Worm (Caenorhabditis elegans): ENCODE measurements around the gene D1054.5.

The D1054.5 gene

DNA sequence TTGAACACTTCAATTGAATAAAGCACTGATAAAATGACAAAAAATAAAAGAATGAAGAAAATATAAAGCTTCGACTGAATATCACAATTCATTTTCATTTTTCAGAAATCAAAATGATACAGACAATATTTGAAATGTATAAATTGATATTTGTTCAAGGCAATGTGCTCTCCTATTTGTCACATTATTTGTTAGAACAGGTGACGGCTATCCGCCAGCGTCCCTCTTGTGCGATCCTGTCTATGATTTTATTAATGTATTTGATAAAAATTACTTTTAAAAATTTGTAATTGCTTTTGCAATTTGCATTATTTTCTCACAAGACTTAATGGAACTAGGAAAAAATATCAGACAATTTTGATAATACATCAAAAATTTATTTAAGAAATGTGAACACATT lies 22.3 kb downstream of the D1054.5 start, which contains the start of gene F28H7.7:
F28H7.7 (minus strand) TSS at position 101 of the 400 bp plus-strand sequence.
- no peak for TF ChIP-seq dao-5 (tag; optimal IDR thresholded peaks at IDR 0.05)
- TF ChIP-seq W03F9.2 (tag; optimal IDR thresholded peaks at IDR 0.05), result no peak
- TF ChIP-seq him-1 (tag; optimal IDR thresholded peaks at IDR 0.05), result no peak

DNA sequence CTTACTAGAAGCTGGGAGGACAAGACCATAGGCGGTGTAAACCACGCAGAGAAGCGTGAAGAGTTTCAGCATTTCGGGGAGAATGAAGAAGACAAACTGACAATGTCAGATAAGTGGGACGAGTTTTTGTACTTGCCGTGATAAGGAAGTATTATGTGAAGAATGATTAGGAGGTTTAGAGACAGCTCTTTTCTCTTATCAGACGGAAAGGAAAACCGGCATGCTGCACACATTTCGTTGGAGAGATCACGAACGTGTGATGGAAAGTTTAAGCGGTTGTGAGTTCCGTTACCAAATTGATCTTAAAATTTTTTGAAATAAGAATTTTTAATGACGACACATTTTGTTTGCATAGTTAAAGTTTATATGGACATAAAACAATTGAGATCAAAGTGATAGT lies 25.7 kb downstream of the D1054.5 start, which contains the start of gene F28H7.3:
F28H7.3 (minus strand) TSS at position 159 of the 400 bp plus-strand sequence.
- TF ChIP-seq him-1 (tag; optimal IDR thresholded peaks at IDR 0.05), result no peak
- TF ChIP-seq W03F9.2 (tag; optimal IDR thresholded peaks at IDR 0.05), result no peak
- no peak for TF ChIP-seq dao-5 (tag; optimal IDR thresholded peaks at IDR 0.05)

- TF ChIP-seq him-1 (tag; optimal IDR thresholded peaks at IDR 0.05) (no peak), W03F9.2 (tag; optimal IDR thresholded peaks at IDR 0.05) (no peak), dao-5 (tag; optimal IDR thresholded peaks at IDR 0.05) (no peak)
Observed at ce11 chrV:10747263-10747951, 29.0 kb downstream of the D1054.5 start, which contains the start of the genes selt-1.2 and F28H7.2. selt-1.2 (minus strand) TSS chrV:10747363. F28H7.2 (plus strand) TSS chrV:10747901.

- TF ChIP-seq dao-5 (tag; optimal IDR thresholded peaks at IDR 0.05), result no peak
- TF ChIP-seq W03F9.2 (tag; optimal IDR thresholded peaks at IDR 0.05), result no peak
- no peak for TF ChIP-seq him-1 (tag; optimal IDR thresholded peaks at IDR 0.05)
Observed at ce11 chrV:10745034-10745433, 31.3 kb downstream of the D1054.5 start, which contains the start of gene srj-21. srj-21 (plus strand) TSS chrV:10745334.

ce11 chrV:10743649-10744048 lies 32.7 kb downstream of the D1054.5 start, which contains the start of gene srj-22:
srj-22 (minus strand) TSS chrV:10743749.
- no peak for TF ChIP-seq dao-5 (tag; optimal IDR thresholded peaks at IDR 0.05)
- TF ChIP-seq him-1 (tag; optimal IDR thresholded peaks at IDR 0.05), result no peak
- no peak for TF ChIP-seq W03F9.2 (tag; optimal IDR thresholded peaks at IDR 0.05)

- TF ChIP-seq him-1 (tag; optimal IDR thresholded peaks at IDR 0.05) (no peak), dao-5 (tag; optimal IDR thresholded peaks at IDR 0.05) (no peak), W03F9.2 (tag; optimal IDR thresholded peaks at IDR 0.05) (no peak)
Observed at ce11 chrV:10741357-10741756, 35.0 kb downstream of the D1054.5 start, which contains the start of gene ZC302.3. ZC302.3 (minus strand) TSS chrV:10741457.

DNA sequence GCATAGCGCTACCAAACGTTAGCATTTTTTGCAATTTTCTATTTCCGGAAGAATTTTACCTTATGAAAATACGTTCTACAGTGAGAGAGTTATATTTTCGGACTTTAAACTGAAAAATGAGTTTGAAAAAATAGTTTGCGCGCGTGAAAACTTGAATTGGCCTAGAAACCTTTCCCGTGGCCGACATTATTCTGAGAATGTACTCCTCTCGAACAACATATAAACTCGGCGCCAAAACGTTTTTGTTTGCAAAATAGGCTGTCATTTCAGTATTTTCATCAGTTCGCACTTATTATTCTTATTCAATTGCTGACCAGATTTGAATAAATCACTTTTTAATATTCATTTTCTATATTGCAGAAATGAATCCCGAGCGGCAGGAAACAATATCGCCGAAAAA lies 39.6 kb downstream of the D1054.5 start, which contains the start of the genes mre-11 and wdr-5.3:
mre-11 (minus strand) TSS at position 113 of the 400 bp plus-strand sequence.
wdr-5.3 (plus strand) TSS at position 361 of the 400 bp plus-strand sequence.
- TF ChIP-seq W03F9.2 (tag; optimal IDR thresholded peaks at IDR 0.05) (peak; percentile 86), dao-5 (tag; optimal IDR thresholded peaks at IDR 0.05) (no peak), him-1 (tag; optimal IDR thresholded peaks at IDR 0.05) (peak; percentile 22)

DNA sequence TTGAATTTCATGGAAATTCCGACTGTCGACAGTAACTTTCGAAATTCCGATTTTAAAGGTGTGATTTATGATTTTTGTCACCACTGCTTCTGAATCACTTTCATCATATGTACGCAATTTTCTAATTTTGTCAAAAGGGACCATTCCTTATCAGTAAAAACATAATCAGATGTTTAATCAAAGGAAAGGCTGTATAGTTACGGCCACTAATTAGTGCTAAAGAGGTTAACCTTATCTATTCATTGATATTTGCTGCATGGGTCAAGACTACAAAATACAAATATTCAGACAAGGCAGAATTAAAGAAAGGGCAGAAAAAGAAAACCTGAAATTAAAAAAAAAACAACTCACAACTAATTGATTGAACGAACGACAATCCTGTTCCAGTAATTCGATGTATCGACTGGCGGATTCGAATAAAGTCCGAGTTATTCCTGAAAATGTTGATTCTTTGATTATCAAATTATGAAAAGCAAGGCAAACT lies 44.3 kb downstream of the D1054.5 start, which contains the start of gene T28B11.1:
T28B11.1 (minus strand) TSS at position 434 of the 484 bp plus-strand sequence.
- TF ChIP-seq dao-5 (tag; optimal IDR thresholded peaks at IDR 0.05) (no peak), him-1 (tag; optimal IDR thresholded peaks at IDR 0.05) (no peak), W03F9.2 (tag; optimal IDR thresholded peaks at IDR 0.05) (no peak)

- no peak for TF ChIP-seq dao-5 (tag; optimal IDR thresholded peaks at IDR 0.05)
- TF ChIP-seq W03F9.2 (tag; optimal IDR thresholded peaks at IDR 0.05), result no peak
- no peak for TF ChIP-seq him-1 (tag; optimal IDR thresholded peaks at IDR 0.05)
Observed at ce11 chrV:10730824-10731416, 45.5 kb downstream of the D1054.5 start.

ce11 chrV:10729456-10729904 lies 46.9 kb downstream of the D1054.5 start:
- TF ChIP-seq dao-5 (tag; optimal IDR thresholded peaks at IDR 0.05), result no peak
- no peak for TF ChIP-seq him-1 (tag; optimal IDR thresholded peaks at IDR 0.05)
- no peak for TF ChIP-seq W03F9.2 (tag; optimal IDR thresholded peaks at IDR 0.05)

DNA sequence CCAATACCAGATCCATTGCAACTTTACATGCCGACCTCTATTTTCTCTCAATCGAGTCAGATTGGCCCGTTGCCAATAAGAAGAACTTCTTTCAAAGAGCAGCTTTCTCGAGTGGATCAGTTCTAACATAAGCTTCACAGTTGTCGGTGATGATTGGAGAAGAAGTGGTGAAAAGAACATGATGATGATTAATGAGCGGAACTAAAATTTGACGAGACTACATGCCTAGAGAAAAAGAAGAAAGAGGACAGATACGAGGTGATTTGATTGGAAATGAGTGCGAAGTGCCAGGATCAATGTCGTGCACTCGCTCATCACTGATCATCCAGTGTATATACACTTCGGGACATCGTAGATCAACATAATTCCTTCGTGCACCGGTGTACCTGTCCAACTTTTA lies 48.7 kb downstream of the D1054.5 start:
- TF ChIP-seq him-1 (tag; optimal IDR thresholded peaks at IDR 0.05) (no peak), W03F9.2 (tag; optimal IDR thresholded peaks at IDR 0.05) (no peak), dao-5 (tag; optimal IDR thresholded peaks at IDR 0.05) (no peak)

DNA sequence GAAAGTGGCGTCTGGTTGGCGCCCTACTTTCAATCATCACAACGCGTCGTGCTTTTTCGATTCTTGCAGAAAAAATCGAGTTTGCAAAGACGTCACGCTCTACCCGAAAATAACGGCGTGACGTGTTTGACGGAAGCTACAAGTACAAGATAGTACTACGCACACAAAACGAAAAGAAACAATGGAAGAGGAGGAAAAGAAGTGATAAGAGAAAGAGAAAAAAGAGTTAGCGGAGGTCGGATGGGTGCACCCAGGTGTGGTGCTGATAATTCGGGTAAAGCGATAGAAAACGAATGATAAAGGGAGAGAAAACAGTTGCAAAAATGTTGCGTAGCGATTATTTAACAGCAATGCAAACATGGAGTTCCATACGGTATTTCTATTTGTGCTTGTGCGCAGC lies 49.7 kb downstream of the D1054.5 start:
- TF ChIP-seq W03F9.2 (tag; optimal IDR thresholded peaks at IDR 0.05) (no peak), dao-5 (tag; optimal IDR thresholded peaks at IDR 0.05) (no peak), him-1 (tag; optimal IDR thresholded peaks at IDR 0.05) (no peak)

DNA sequence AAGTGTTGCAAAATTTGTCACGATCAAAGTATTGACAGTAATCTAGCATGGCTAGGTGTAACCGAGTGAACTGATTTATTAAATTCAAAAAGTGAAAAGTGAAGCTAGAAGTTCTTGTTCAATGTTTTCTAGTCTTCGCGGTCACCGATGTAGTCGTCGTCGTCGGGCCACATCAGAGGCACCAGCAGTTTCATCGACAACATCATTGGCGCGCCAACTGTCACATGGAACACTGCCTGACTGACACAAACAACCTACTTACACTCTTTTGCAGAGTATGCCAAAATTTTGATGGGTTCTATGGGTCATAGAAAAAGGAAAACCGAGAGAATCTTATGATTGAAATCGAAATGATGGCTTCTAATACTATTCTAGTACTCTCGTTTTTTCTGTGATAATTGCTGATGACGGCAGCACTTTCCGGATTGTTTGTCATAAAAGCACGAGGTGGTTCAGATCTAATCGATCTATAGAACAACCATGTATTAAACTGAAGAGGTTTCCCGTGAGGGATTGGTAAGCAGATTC lies 50.9 kb downstream of the D1054.5 start:
- TF ChIP-seq him-1 (tag; optimal IDR thresholded peaks at IDR 0.05), result no peak

All from whole organism, L4/young adult.